Fruit fly (Drosophila melanogaster): ENCODE results near the gene cas.

cas gene

dm6 chr3R:5736305-5736869 is 19.8 kb upstream of the cas start, which contains the start of the genes CG2100 and CG1236 (continued):
- TF ChIP-seq CG14710 (tag; optimal IDR thresholded peaks at IDR 0.05), result peak; percentile 91
- TF ChIP-seq Dek (tag; optimal IDR thresholded peaks at IDR 0.05), result peak; percentile 86
- TF ChIP-seq YL-1 (GFP tag; optimal IDR thresholded peaks at IDR 0.05), result peak; percentile 71
- peak; percentile 14; the same call in 1 of the 2 replicates for TF ChIP-seq CG4360 (GFP tag; IDR thresholded peaks at IDR 0.05)
- no peak; the same call in 1 of the 2 replicates for TF ChIP-seq ro (GFP tag; IDR thresholded peaks at IDR 0.05)
- TF ChIP-seq Sry-β (GFP tag; optimal IDR thresholded peaks at IDR 0.05), result peak; percentile 29
- peak; percentile 65 for TF ChIP-seq Awh (GFP tag; IDR thresholded peaks at IDR 0.05)
- no peak for TF ChIP-seq Trl (optimal IDR thresholded peaks at IDR 0.05)
- TF ChIP-seq Trl (GFP tag; optimal IDR thresholded peaks at IDR 0.05), result peak; percentile 14
- TF ChIP-seq Oaz (GFP tag; IDR thresholded peaks at IDR 0.05), result no peak
- peak; percentile 68 for TF ChIP-seq CG4404 (GFP tag; IDR thresholded peaks at IDR 0.05)
- peak; percentile 11 for TF ChIP-seq CG9609 (GFP tag; optimal IDR thresholded peaks at IDR 0.05)
- TF ChIP-seq PHDP (tag; optimal IDR thresholded peaks at IDR 0.05), result peak; percentile 88
- TF ChIP-seq kah (GFP tag; optimal IDR thresholded peaks at IDR 0.05), result peak; percentile 85
- peak; percentile 93 for TF ChIP-seq scrt (GFP tag; optimal IDR thresholded peaks at IDR 0.05)
- TF ChIP-seq psq (GFP tag; optimal IDR thresholded peaks at IDR 0.05), result peak; percentile 27
- peak; percentile 37 for TF ChIP-seq CG18011 (GFP tag; optimal IDR thresholded peaks at IDR 0.05)
- TF ChIP-seq Bgb (GFP tag; IDR thresholded peaks at IDR 0.05; ENCODE audit: partially characterized antibody), result no peak
- TF ChIP-seq crp (GFP tag; optimal IDR thresholded peaks at IDR 0.05), result peak in 1 of 2 experiments; percentile 35
- peak; percentile 59 for TF ChIP-seq Antp (GFP tag; optimal IDR thresholded peaks at IDR 0.05)
- peak; percentile 3 for TF ChIP-seq btn (GFP tag; optimal IDR thresholded peaks at IDR 0.05)
- TF ChIP-seq knrl (GFP tag; IDR thresholded peaks at IDR 0.05; ENCODE audit: partially characterized antibody), result no peak
- TF ChIP-seq phol (tag; optimal IDR thresholded peaks at IDR 0.05), result peak; percentile 91
- peak; percentile 35 for TF ChIP-seq CG3065 (GFP tag; optimal IDR thresholded peaks at IDR 0.05)
- peak; percentile 87 for TF ChIP-seq CG3281 (GFP tag; optimal IDR thresholded peaks at IDR 0.05)
- no peak for TF ChIP-seq cg (GFP tag; optimal IDR thresholded peaks at IDR 0.05)
- TF ChIP-seq CG32767 (GFP tag; IDR thresholded peaks at IDR 0.05), result 0 out of 2 replicates have a peak, but pooled peaks have one; percentile 70
- no peak; the same call in 1 of the 2 replicates for TF ChIP-seq sens-2 (GFP tag; IDR thresholded peaks at IDR 0.05)
- TF ChIP-seq CoRest (tag; optimal IDR thresholded peaks at IDR 0.05), result peak; percentile 93
- TF ChIP-seq CG2120 (GFP tag; optimal IDR thresholded peaks at IDR 0.05), result peak; percentile 72
- TF ChIP-seq CG11504 (tag; optimal IDR thresholded peaks at IDR 0.05), result peak; percentile 91
- TF ChIP-seq ems (GFP tag; optimal IDR thresholded peaks at IDR 0.05), result peak; percentile 59
- TF ChIP-seq CG3838 (GFP tag; optimal IDR thresholded peaks at IDR 0.05), result peak; percentile 10
- peak; percentile 94 for TF ChIP-seq CG8924 (tag; optimal IDR thresholded peaks at IDR 0.05)
- peak; percentile 72 for TF ChIP-seq Nf-YB (GFP tag; optimal IDR thresholded peaks at IDR 0.05)
- TF ChIP-seq HLH3B (GFP tag; IDR thresholded peaks at IDR 0.05), result peak; percentile 63; the same call in 1 of the 2 replicates
- TF ChIP-seq Med (GFP tag), result peak; percentile 88
- TF ChIP-seq bbx (GFP tag; IDR thresholded peaks at IDR 0.05; ENCODE audit: partially characterized antibody), result no peak
- TF ChIP-seq CG11093 (GFP tag; IDR thresholded peaks at IDR 0.05), result 0 out of 3 replicates have a peak, but pooled peaks have one; percentile 51
- TF ChIP-seq CG11085 (GFP tag; IDR thresholded peaks at IDR 0.05), result 0 out of 2 replicates have a peak, but pooled peaks have one; percentile 33
- TF ChIP-seq nau (GFP tag; optimal IDR thresholded peaks at IDR 0.05), result no peak
- TF ChIP-seq Mes4 (GFP tag; optimal IDR thresholded peaks at IDR 0.05), result no peak
- TF ChIP-seq Camta (GFP tag; optimal IDR thresholded peaks at IDR 0.05), result peak; percentile 47
- no peak for TF ChIP-seq hkb (optimal IDR thresholded peaks at IDR 0.05)
- TF ChIP-seq hkb (GFP tag; IDR thresholded peaks at IDR 0.05), result no peak; the same call in 1 of the 2 replicates
- peak; percentile 83 for TF ChIP-seq CG18599 (GFP tag; optimal IDR thresholded peaks at IDR 0.05)
- no peak for TF ChIP-seq CG34224 (GFP tag; IDR thresholded peaks at IDR 0.05; ENCODE audit: partially characterized antibody)
- TF ChIP-seq ftz-f1 (GFP tag; optimal IDR thresholded peaks at IDR 0.05), result peak; percentile 37
- peak; percentile 90 for TF ChIP-seq Sox102F (GFP tag; optimal IDR thresholded peaks at IDR 0.05)
- no peak for TF ChIP-seq dati (GFP tag; IDR thresholded peaks at IDR 0.05)

Data from whole organism, embryonic.